5 fruit fly cellular contexts compared by ENCODE assay signal in the genomic region with DNA sequence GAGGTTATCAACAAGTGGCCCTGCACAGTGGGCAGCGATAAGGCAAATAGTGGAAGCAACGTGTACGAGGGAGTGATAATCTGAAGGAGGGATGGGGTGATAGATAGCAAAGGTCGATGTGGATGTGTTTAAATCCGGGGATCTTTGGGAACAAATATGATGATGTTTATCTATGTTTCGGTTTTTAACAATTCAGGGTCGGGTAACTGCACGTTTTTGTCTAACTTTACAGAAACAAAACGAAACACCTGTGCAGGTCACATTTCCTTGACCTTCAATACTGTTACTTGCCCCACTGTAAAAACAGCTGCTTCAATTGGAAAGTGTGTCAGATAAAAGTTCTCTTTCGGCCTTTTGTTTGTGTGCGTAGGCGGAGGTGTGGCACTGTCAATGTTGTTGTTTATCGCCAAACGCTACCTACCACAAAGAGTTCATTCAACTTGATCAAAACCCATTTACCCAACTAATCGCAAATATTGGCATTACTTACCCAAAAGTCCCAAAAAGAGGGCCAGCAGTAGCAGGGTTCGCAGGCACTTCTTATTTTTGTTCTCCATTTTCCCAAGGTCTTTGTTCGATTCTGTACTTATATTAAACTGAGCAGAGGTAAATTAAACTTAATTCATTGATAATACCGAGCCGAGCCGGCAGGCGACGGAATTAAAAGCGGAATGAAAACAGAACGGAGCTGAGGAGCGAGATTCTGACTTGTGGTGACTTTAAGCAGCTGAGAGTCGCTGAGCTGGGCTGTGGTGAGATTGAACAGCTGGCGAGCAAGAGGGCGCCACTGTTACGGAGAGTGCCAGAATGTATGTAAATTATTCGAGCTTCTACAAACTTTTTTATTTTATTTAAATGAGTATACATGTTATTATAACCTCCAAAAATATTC.
TF ChIP-seq lines count a peak whose summit lies in the region.

A gene (minus strand): TSS at position 681 of the 892 bp plus-strand sequence.

TF ChIP-seq in whole organism, adult, 20 proteins besides CTCF, POLR2A, EP300 and RAD21 (continued from another document):
- no peak for TF ChIP-seq ovo (GFP tag; optimal IDR thresholded peaks at IDR 0.05; lab: Kevin White, UChicago)
- TF ChIP-seq Hr96 (GFP tag; optimal IDR thresholded peaks at IDR 0.05; lab: Kevin White, UChicago): peak; percentile 64
- peak; percentile 69 for TF ChIP-seq bab1 (GFP tag; optimal IDR thresholded peaks at IDR 0.05; lab: Kevin White, UChicago)
- TF ChIP-seq Clk (GFP tag; optimal IDR thresholded peaks at IDR 0.05; lab: Kevin White, UChicago): no peak
- TF ChIP-seq CG14711 (tag; optimal IDR thresholded peaks at IDR 0.05; lab: Kevin White, UChicago): peak; percentile 3

TF ChIP-seq in whole organism, embryonic, 481 proteins besides CTCF, POLR2A, EP300 and RAD21 (continued from another document and continues in another):
- TF ChIP-seq CG12769 (tag; optimal IDR thresholded peaks at IDR 0.05; lab: Kevin White, UChicago) (peak; percentile 83), CG6175 (GFP tag; IDR thresholded peaks at IDR 0.05; lab: Robert Waterston, UW) (no peak), Lhr (GFP tag; optimal IDR thresholded peaks at IDR 0.05; lab: Kevin White, UChicago) (peak; percentile 49), CG4404 (GFP tag; IDR thresholded peaks at IDR 0.05; lab: Robert Waterston, UW) (peak; percentile 53; the same call in 1 of the 2 replicates), cas (GFP tag; IDR thresholded peaks at IDR 0.05; lab: Robert Waterston, UW) (no peak), CG6791 (GFP tag; IDR thresholded peaks at IDR 0.05; lab: Robert Waterston, UW; ENCODE audit: partially characterized antibody) (no peak), CG15601 (tag; optimal IDR thresholded peaks at IDR 0.05; lab: Kevin White, UChicago) (peak; percentile 78), CG17829 (tag; optimal IDR thresholded peaks at IDR 0.05; lab: Kevin White, UChicago) (peak; percentile 67), Hmr (GFP tag; optimal IDR thresholded peaks at IDR 0.05; lab: Kevin White, UChicago) (peak; percentile 70), CG13424 (tag; optimal IDR thresholded peaks at IDR 0.05; lab: Kevin White, UChicago) (peak; percentile 80), Doc2 (GFP tag; IDR thresholded peaks at IDR 0.05; lab: Robert Waterston, UW) (no peak), Hr51 (GFP tag; optimal IDR thresholded peaks at IDR 0.05; lab: Kevin White, UChicago) (peak; percentile 37 to 76), dysf (GFP tag; IDR thresholded peaks at IDR 0.05; lab: Robert Waterston, UW) (peak; percentile 76), CG11723 (GFP tag; optimal IDR thresholded peaks at IDR 0.05; lab: Kevin White, UChicago) (peak; percentile 69), mirr (GFP tag; optimal IDR thresholded peaks at IDR 0.05; lab: Kevin White, UChicago) (no peak), CG7357 (GFP tag; IDR thresholded peaks at IDR 0.05; lab: Robert Waterston, UW) (0 out of 3 replicates have a peak, but pooled peaks have one; percentile 59), CG4854 (GFP tag; optimal IDR thresholded peaks at IDR 0.05; lab: Kevin White, UChicago) (peak; percentile 23), oc (tag; optimal IDR thresholded peaks at IDR 0.05; lab: Kevin White, UChicago) (peak; percentile 83), CG12942 (GFP tag; optimal IDR thresholded peaks at IDR 0.05; lab: Kevin White, UChicago) (peak; percentile 67), Dip2 (GFP tag; IDR thresholded peaks at IDR 0.05; lab: Robert Waterston, UW) (no peak), mld (GFP tag; IDR thresholded peaks at IDR 0.05; lab: Robert Waterston, UW; ENCODE audit: partially characterized antibody) (no peak), ftz-f1 (GFP tag; optimal IDR thresholded peaks at IDR 0.05; lab: Kevin White, UChicago) (peak; percentile 51), zen (tag; optimal IDR thresholded peaks at IDR 0.05; lab: Kevin White, UChicago) (no peak), CG8359 (GFP tag; optimal IDR thresholded peaks at IDR 0.05; lab: Kevin White, UChicago; ENCODE audit: borderline replicate concordance) (no peak), cato (GFP tag; optimal IDR thresholded peaks at IDR 0.05; lab: Kevin White, UChicago; ENCODE audit: borderline replicate concordance) (no peak), HmgZ (tag; optimal IDR thresholded peaks at IDR 0.05; lab: Kevin White, UChicago) (peak; percentile 79), Atf3 (GFP tag; optimal IDR thresholded peaks at IDR 0.05; lab: Kevin White, UChicago) (peak; percentile 24)

TF ChIP-seq in whole organism, prepupa, 60 proteins besides CTCF, POLR2A, EP300 and RAD21 (continued from another document and continues in another):
- TF ChIP-seq Smox (GFP tag; optimal IDR thresholded peaks at IDR 0.05; lab: Kevin White, UChicago) (peak; percentile 81), CG9139 (GFP tag; optimal IDR thresholded peaks at IDR 0.05; lab: Kevin White, UChicago) (peak; percentile 41), pdm3 (GFP tag; optimal IDR thresholded peaks at IDR 0.05; lab: Kevin White, UChicago) (peak; percentile 83), dsx (GFP tag; optimal IDR thresholded peaks at IDR 0.05; lab: Kevin White, UChicago; ENCODE audit: poor library complexity, severe bottlenecking) (peak; percentile 52), Hr39 (GFP tag; optimal IDR thresholded peaks at IDR 0.05; lab: Kevin White, UChicago) (peak; percentile 88), CG3032 (tag; optimal IDR thresholded peaks at IDR 0.05; lab: Kevin White, UChicago) (peak; percentile 70), Eip75B (GFP tag; optimal IDR thresholded peaks at IDR 0.05; lab: Kevin White, UChicago) (peak; percentile 90), achi (GFP tag; optimal IDR thresholded peaks at IDR 0.05; lab: Kevin White, UChicago) (peak; percentile 81), fd59A (GFP tag; optimal IDR thresholded peaks at IDR 0.05; lab: Kevin White, UChicago) (peak; percentile 20), Ets96B (tag; optimal IDR thresholded peaks at IDR 0.05; lab: Kevin White, UChicago) (peak; percentile 69), Gug (GFP tag; IDR thresholded peaks at IDR 0.05; lab: Robert Waterston, UW) (peak; percentile 59; the same call in 1 of the 2 replicates), Sox102F (GFP tag; optimal IDR thresholded peaks at IDR 0.05; lab: Kevin White, UChicago) (peak; percentile 87), CG10669 (GFP tag; optimal IDR thresholded peaks at IDR 0.05; lab: Kevin White, UChicago) (peak; percentile 76), CG6854 (GFP tag; optimal IDR thresholded peaks at IDR 0.05; lab: Kevin White, UChicago) (peak; percentile 45), eg (GFP tag; IDR thresholded peaks at IDR 0.05; lab: Robert Waterston, UW) (peak; percentile 77; the same call in 2 of the 3 replicates), CG11902 (GFP tag; optimal IDR thresholded peaks at IDR 0.05; lab: Kevin White, UChicago) (peak; percentile 72), Ets21C (GFP tag; optimal IDR thresholded peaks at IDR 0.05; lab: Kevin White, UChicago) (peak; percentile 85), lz (GFP tag; optimal IDR thresholded peaks at IDR 0.05; lab: Kevin White, UChicago) (peak; percentile 87), Hr4 (GFP tag; optimal IDR thresholded peaks at IDR 0.05; lab: Kevin White, UChicago) (peak; percentile 83), CG32006 (GFP tag; optimal IDR thresholded peaks at IDR 0.05; lab: Kevin White, UChicago) (peak; percentile 90), OdsH (GFP tag; optimal IDR thresholded peaks at IDR 0.05; lab: Kevin White, UChicago) (peak; percentile 84), CG8632 (GFP tag; optimal IDR thresholded peaks at IDR 0.05; lab: Kevin White, UChicago) (peak; percentile 63), topi (GFP tag; optimal IDR thresholded peaks at IDR 0.05; lab: Kevin White, UChicago) (peak; percentile 85), ss (GFP tag; optimal IDR thresholded peaks at IDR 0.05; lab: Kevin White, UChicago) (peak in 1 of 2 experiments; percentile 70), CG6792 (GFP tag; optimal IDR thresholded peaks at IDR 0.05; lab: Kevin White, UChicago) (peak; percentile 81), fkh (GFP tag; optimal IDR thresholded peaks at IDR 0.05; lab: Kevin White, UChicago) (peak; percentile 90), svp (GFP tag; lab: Kevin White, UChicago) (peak; percentile 100), Met (GFP tag; optimal IDR thresholded peaks at IDR 0.05; lab: Kevin White, UChicago) (peak; percentile 86), fd85E (GFP tag; optimal IDR thresholded peaks at IDR 0.05; lab: Kevin White, UChicago) (peak; percentile 61)

TF ChIP-seq in whole organism, pupa, 21 proteins besides CTCF, POLR2A, EP300 and RAD21 (continued from another document):
- TF ChIP-seq D1 (tag; optimal IDR thresholded peaks at IDR 0.05; lab: Kevin White, UChicago) (no peak), CG15710 (tag; optimal IDR thresholded peaks at IDR 0.05; lab: Kevin White, UChicago) (peak; percentile 73), CG10348 (GFP tag; IDR thresholded peaks at IDR 0.05; lab: Robert Waterston, UW) (no peak), fd96Ca (GFP tag; IDR thresholded peaks at IDR 0.05; lab: Robert Waterston, UW) (peak; percentile 83)

TF ChIP-seq in whole organism, wandering third instar larva, 38 proteins besides CTCF, POLR2A, EP300 and RAD21 (continued from another document):
- TF ChIP-seq Sp1 (GFP tag; optimal IDR thresholded peaks at IDR 0.05; lab: Kevin White, UChicago) (peak; percentile 66), h (GFP tag; optimal IDR thresholded peaks at IDR 0.05; lab: Kevin White, UChicago) (peak; percentile 78), Hnf4 (GFP tag; optimal IDR thresholded peaks at IDR 0.05; lab: Kevin White, UChicago) (peak; percentile 60), fru (GFP tag; optimal IDR thresholded peaks at IDR 0.05; lab: Kevin White, UChicago) (peak; percentile 87)
